Fruit fly (Drosophila melanogaster) whole organism, embryonic: ENCODE data around the gene CG5968.
A peak's percentile ranks its signal among the peaks of the same experiment; 100 is the strongest.

ENCODE experiments used
- ATbp ChIP-seq: fragments of 200-800 bp; sonication (Bioruptor generic); optimal IDR thresholded peaks from 2 replicates; lab custom pipeline; 2017; ENCODE audit warnings: missing biosample characterization, mild to moderate bottlenecking, missing genetic modification characterization, missing genetic modification reagents
- Ada2b ChIP-seq: fragments of 200-800 bp; sonication (Bioruptor generic); IDR thresholded peaks from 2 replicates; pipeline ENCODE4 v1.3.6; 2022; ENCODE audit warnings: missing biosample characterization, missing genetic modification characterization
- Atf-2 ChIP-seq: fragments of 200-800 bp; sonication (Bioruptor generic); optimal IDR thresholded peaks from 2 replicates; lab custom pipeline; 2016; ENCODE audit warnings: missing biosample characterization, missing genetic modification characterization
- B-H2 ChIP-seq: fragments of 200-800 bp; sonication (Bioruptor generic); optimal IDR thresholded peaks from 2 replicates; lab custom pipeline; 2018; ENCODE audit warnings: missing biosample characterization, mild to moderate bottlenecking, missing genetic modification characterization
- CG11085 ChIP-seq: fragments of 200-800 bp; sonication (Bioruptor generic); IDR thresholded peaks from 2 replicates; pipeline ENCODE4 v1.3.6; 2022; ENCODE audit warnings: missing biosample characterization, missing genetic modification characterization
- CG12659 ChIP-seq: fragments of 200-800 bp; sonication (Bioruptor generic); optimal IDR thresholded peaks from 3 replicates; lab custom pipeline; 2017; ENCODE audit warnings: mild to moderate bottlenecking, missing biosample characterization, missing genetic modification reagents, missing genetic modification characterization
- CG17186 ChIP-seq: fragments of 200-800 bp; sonication (Bioruptor generic); optimal IDR thresholded peaks from 3 replicates; lab custom pipeline; 2017; ENCODE audit warnings: missing biosample characterization, missing genetic modification reagents, missing genetic modification characterization
- CG30431 ChIP-seq: fragments of 200-800 bp; sonication (Bioruptor generic); optimal IDR thresholded peaks from 2 replicates; lab custom pipeline; 2017; ENCODE audit warnings: missing biosample characterization, missing genetic modification characterization
- CG4328 ChIP-seq: fragments of 200-800 bp; sonication (Bioruptor generic); optimal IDR thresholded peaks from 3 replicates; lab custom pipeline; 2017; ENCODE audit warnings: missing biosample characterization, missing genetic modification reagents, missing genetic modification characterization
- CG4707 ChIP-seq: fragments of 200-800 bp; sonication (Bioruptor generic); optimal IDR thresholded peaks from 2 replicates; lab custom pipeline; 2018; ENCODE audit warnings: missing biosample characterization, mild to moderate bottlenecking, missing genetic modification characterization, moderate library complexity
- CG5180 ChIP-seq: fragments of 200-800 bp; sonication (Bioruptor generic); optimal IDR thresholded peaks from 3 replicates; lab custom pipeline; 2017; ENCODE audit warnings: missing biosample characterization, missing genetic modification characterization, mild to moderate bottlenecking, moderate library complexity, missing genetic modification reagents
- CG7372 ChIP-seq: fragments of 200-800 bp; sonication (Bioruptor generic); IDR thresholded peaks from 2 replicates; pipeline ENCODE4 v1.3.6; 2022; ENCODE audit warnings: missing biosample characterization, missing genetic modification characterization
- CG9727 ChIP-seq: fragments of 200-800 bp; sonication (Bioruptor generic); optimal IDR thresholded peaks from 3 replicates; lab custom pipeline; 2017; ENCODE audit warnings: missing biosample characterization, mild to moderate bottlenecking, missing genetic modification characterization
- CHES-1-like ChIP-seq: fragments of 200-800 bp; sonication (Bioruptor generic); optimal IDR thresholded peaks from 2 replicates; lab custom pipeline; 2016; ENCODE audit warnings: missing biosample characterization, missing genetic modification characterization
- CrebB ChIP-seq: fragments of 200-800 bp; sonication (Bioruptor generic); optimal IDR thresholded peaks from 3 replicates; lab custom pipeline; 2018; ENCODE audit warnings: missing biosample characterization, mild to moderate bottlenecking, missing genetic modification characterization
- Dek ChIP-seq: fragments of 200-800 bp; sonication (Bioruptor generic); optimal IDR thresholded peaks from 3 replicates; lab custom pipeline; 2019; ENCODE audit warnings: missing biosample characterization, mild to moderate bottlenecking, missing genetic modification characterization, moderate library complexity
- Dll ChIP-seq: fragments of 200-800 bp; sonication (Bioruptor generic); IDR thresholded peaks from 4 replicates; pipeline ENCODE4 v1.3.6; 2022; ENCODE audit warnings: missing biosample characterization, missing genetic modification characterization; ENCODE audit not compliant: partially characterized antibody
- Dref ChIP-seq: fragments of 200-800 bp; sonication (Bioruptor generic); IDR thresholded peaks from 2 replicates; pipeline ENCODE4 v1.3.6; 2022; ENCODE audit warnings: missing biosample characterization, missing genetic modification characterization
- Fer1 ChIP-seq: fragments of 200-800 bp; sonication (Bioruptor generic); optimal IDR thresholded peaks from 2 replicates; lab custom pipeline; 2017; ENCODE audit warnings: missing biosample characterization, mild to moderate bottlenecking, missing genetic modification characterization
- Fer3 ChIP-seq: fragments of 200-800 bp; sonication (Bioruptor generic); optimal IDR thresholded peaks from 2 replicates; lab custom pipeline; 2018; ENCODE audit warnings: missing biosample characterization, mild to moderate bottlenecking, missing genetic modification characterization, moderate library complexity
- Kr ChIP-seq: fragments of 200-800 bp; sonication (Bioruptor generic); optimal IDR thresholded peaks from 2 replicates; lab custom pipeline; 2017; ENCODE audit warnings: missing biosample characterization, mild to moderate bottlenecking, missing genetic modification characterization
- Mad ChIP-seq: fragments of 200-800 bp; sonication (Bioruptor generic); optimal IDR thresholded peaks from 2 replicates; lab custom pipeline; 2016; ENCODE audit warnings: missing biosample characterization, missing genetic modification characterization
- Med ChIP-seq: fragments of 200-800 bp; sonication (Bioruptor generic); peaks from one replicate; lab custom pipeline; 2016; ENCODE audit warnings: missing biosample characterization, missing genetic modification characterization, mild to moderate bottlenecking, inconsistent platforms, moderate library complexity
- NC2β ChIP-seq: fragments of 200-800 bp; sonication (Bioruptor generic); optimal IDR thresholded peaks from 2 replicates; lab custom pipeline; 2016; ENCODE audit warnings: missing biosample characterization, missing genetic modification characterization
- NFAT ChIP-seq: fragments of 200-800 bp; sonication (Bioruptor generic); IDR thresholded peaks from 2 replicates; pipeline ENCODE4 v1.3.6; 2022; ENCODE audit warnings: missing biosample characterization, missing genetic modification characterization
- Oaz ChIP-seq: fragments of 200-800 bp; sonication (Bioruptor generic); IDR thresholded peaks from 2 replicates; pipeline ENCODE4 v1.3.6; 2022; ENCODE audit warnings: missing biosample characterization, missing genetic modification characterization
- Ravus ChIP-seq: fragments of 200-800 bp; sonication (Bioruptor generic); IDR thresholded peaks from 2 replicates; pipeline ENCODE4 v1.3.6; 2022; ENCODE audit warnings: missing biosample characterization, missing genetic modification characterization
- Sox102F ChIP-seq: fragments of 200-800 bp; sonication (Bioruptor generic); optimal IDR thresholded peaks from 2 replicates; lab custom pipeline; 2018; ENCODE audit warnings: missing biosample characterization, mild to moderate bottlenecking, missing genetic modification characterization, moderate library complexity
- Tbp ChIP-seq: fragments of >200 bp; optimal IDR thresholded peaks from 2 replicates; lab custom pipeline; 2018; ENCODE audit warnings: missing biosample characterization, missing genetic modification characterization
- Trl ChIP-seq, 3 experiments: fragments of >200 bp in 2 of 3; fragments of 200-800 bp in 1 of 3; sonication (Bioruptor generic) in 1 of 3; optimal IDR thresholded peaks; 2 replicates in 1 of 3; 3 replicates in 2 of 3; lab custom pipeline; 2016 to 2017; ENCODE audit warnings: missing biosample characterization in 1 of 3, missing genetic modification characterization in 1 of 3
- az2 ChIP-seq: fragments of 200-800 bp; sonication (Bioruptor generic); optimal IDR thresholded peaks from 3 replicates; lab custom pipeline; 2016; ENCODE audit warnings: missing biosample characterization, missing genetic modification characterization
- bsh ChIP-seq, 2 experiments: fragments of 200-800 bp; sonication (Bioruptor generic); optimal IDR thresholded peaks; 2 replicates each; lab custom pipeline; 2017 to 2018; ENCODE audit warnings: mild to moderate bottlenecking in 2 of 2, missing biosample characterization in 2 of 2, missing genetic modification characterization in 2 of 2, moderate library complexity in 1 of 2
- cas ChIP-seq: fragments of 200-800 bp; sonication (Bioruptor generic); IDR thresholded peaks from 2 replicates; pipeline ENCODE4 v1.3.6; 2022; ENCODE audit warnings: missing biosample characterization, missing genetic modification characterization
- dati ChIP-seq: fragments of 200-800 bp; sonication (Bioruptor generic); IDR thresholded peaks from 2 replicates; pipeline ENCODE4 v1.3.6; 2022; ENCODE audit warnings: missing biosample characterization, missing genetic modification characterization
- dmrt99B ChIP-seq: fragments of 200-800 bp; sonication (Bioruptor generic); optimal IDR thresholded peaks from 2 replicates; lab custom pipeline; 2018; ENCODE audit warnings: missing biosample characterization, mild to moderate bottlenecking, missing genetic modification characterization, moderate library complexity
- ems ChIP-seq: fragments of 200-800 bp; sonication (Bioruptor generic); optimal IDR thresholded peaks from 3 replicates; lab custom pipeline; 2016; ENCODE audit warnings: missing biosample characterization, missing genetic modification characterization
- grn ChIP-seq: fragments of 200-800 bp; sonication (Bioruptor generic); optimal IDR thresholded peaks from 3 replicates; lab custom pipeline; 2017; ENCODE audit warnings: missing biosample characterization, missing genetic modification characterization
- kni ChIP-seq: fragments of 200-800 bp; sonication (Bioruptor generic); optimal IDR thresholded peaks from 3 replicates; lab custom pipeline; 2017; ENCODE audit warnings: mild to moderate bottlenecking, missing biosample characterization, missing genetic modification reagents, missing genetic modification characterization
- lola ChIP-seq, 3 experiments: fragments of >200 bp in 2 of 3; fragments of 200-800 bp in 1 of 3; sonication (Bioruptor generic) in 1 of 3; optimal IDR thresholded peaks; 2 replicates each; lab custom pipeline; 2017 to 2019; ENCODE audit warnings: missing biosample characterization in 3 of 3, missing genetic modification characterization in 3 of 3, mild to moderate bottlenecking in 1 of 3, moderate library complexity in 1 of 3
- mam ChIP-seq: fragments of 200-800 bp; sonication (Bioruptor generic); optimal IDR thresholded peaks from 3 replicates; lab custom pipeline; 2016; ENCODE audit warnings: missing biosample characterization, missing genetic modification characterization
- mld ChIP-seq: fragments of 200-800 bp; sonication (Bioruptor generic); IDR thresholded peaks from 3 replicates; pipeline ENCODE4 v1.3.6; 2022; ENCODE audit warnings: missing biosample characterization, missing genetic modification characterization; ENCODE audit not compliant: partially characterized antibody
- peb ChIP-seq: fragments of 200-800 bp; sonication (Bioruptor generic); IDR thresholded peaks from 2 replicates; pipeline ENCODE4 v1.3.6; 2022; ENCODE audit warnings: missing biosample characterization, missing genetic modification characterization
- pnt ChIP-seq: fragments of 200-800 bp; sonication (Bioruptor generic); optimal IDR thresholded peaks from 3 replicates; lab custom pipeline; 2016; ENCODE audit warnings: missing biosample characterization, missing genetic modification characterization
- prd ChIP-seq, 3 experiments: fragments of >200 bp in 2 of 3; fragments of 200-800 bp in 1 of 3; sonication (Bioruptor generic) in 1 of 3; optimal IDR thresholded peaks in 2 of 3; IDR thresholded peaks in 1 of 3; 2 replicates in 2 of 3; 3 replicates in 1 of 3; pipeline versions ENCODE4 v1.3.6 to Lab custom; 2017 to 2022; ENCODE audit warnings: missing biosample characterization in 1 of 3, missing genetic modification characterization in 1 of 3
- so ChIP-seq: fragments of 200-800 bp; sonication (Bioruptor generic); IDR thresholded peaks from 3 replicates; pipeline ENCODE4 v1.3.6; 2022; ENCODE audit warnings: missing biosample characterization, missing genetic modification characterization
- tap ChIP-seq: fragments of 200-800 bp; optimal IDR thresholded peaks from 3 replicates; lab custom pipeline; 2019; ENCODE audit warnings: missing biosample characterization, mild to moderate bottlenecking, missing genetic modification characterization, moderate library complexity
- tx ChIP-seq: fragments of 200-800 bp; sonication (Bioruptor generic); optimal IDR thresholded peaks from 2 replicates; lab custom pipeline; 2016; ENCODE audit warnings: missing biosample characterization, missing genetic modification characterization
- unc-4 ChIP-seq: fragments of 200-800 bp; sonication (Bioruptor generic); IDR thresholded peaks from 2 replicates; pipeline ENCODE4 v1.3.6; 2022; ENCODE audit warnings: missing biosample characterization, missing genetic modification characterization; ENCODE audit not compliant: partially characterized antibody
- zen2 ChIP-seq: fragments of 200-800 bp; sonication (Bioruptor generic); IDR thresholded peaks from 3 replicates; pipeline ENCODE4 v1.3.6; 2022; ENCODE audit warnings: missing biosample characterization, missing genetic modification characterization; ENCODE audit not compliant: partially characterized antibody

CG5968 gene

DNA sequence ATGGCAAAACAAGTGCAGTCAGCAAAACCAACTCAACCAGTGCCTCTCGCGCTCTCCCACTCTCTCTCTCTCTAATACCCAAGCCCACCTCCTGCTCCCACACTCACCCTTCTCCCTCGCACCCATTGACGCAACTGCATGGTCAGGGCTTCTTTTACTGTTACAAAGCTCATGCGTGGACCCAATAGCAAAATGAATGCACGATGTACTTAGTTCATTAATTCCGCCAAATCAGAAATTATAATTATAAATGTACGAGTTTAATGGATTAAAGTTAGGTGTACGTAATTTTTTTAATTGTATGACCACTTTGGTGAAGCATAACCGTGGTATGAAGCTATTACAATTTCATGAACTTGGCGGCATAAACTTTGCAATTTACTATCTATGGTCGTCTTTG is 4.0 kb downstream of the CG5968 start (continued):
- no peak for TF ChIP-seq kni (GFP tag; lab: Kevin White, UChicago)
- peak; percentile 67 for TF ChIP-seq CG9727 (GFP tag; lab: Kevin White, UChicago)
- peak; percentile 47 for TF ChIP-seq tap (tag; lab: Kevin White, UChicago)
- TF ChIP-seq tx, result no peak
- no peak for TF ChIP-seq grn
- TF ChIP-seq ems (GFP tag; lab: Kevin White, UChicago), result peak; percentile 66
- peak; percentile 55 for TF ChIP-seq B-H2 (GFP tag; lab: Kevin White, UChicago)
- peak; percentile 26 for TF ChIP-seq CG4707
- TF ChIP-seq Mad (GFP tag; lab: Kevin White, UChicago), result peak; percentile 31
- no peak for TF ChIP-seq Ravus (GFP tag; lab: Robert Waterston, UW)
- TF ChIP-seq CG7372, result 0 out of 2 replicates have a peak, but pooled peaks have one; percentile 45
- peak; percentile 46 for TF ChIP-seq az2 (GFP tag; lab: Kevin White, UChicago)
- TF ChIP-seq Ada2b (GFP tag; lab: Robert Waterston, UW), result peak; percentile 36; the same call in 1 of the 2 replicates
- TF ChIP-seq Trl (optimal IDR thresholded peaks at IDR 0.05; lab: Kevin White, UChicago), result peak; percentile 67 to 68
- peak; percentile 11 for TF ChIP-seq Trl (GFP tag; optimal IDR thresholded peaks at IDR 0.05; lab: Kevin White, UChicago)
- no peak for TF ChIP-seq pnt (GFP tag; lab: Kevin White, UChicago)
- TF ChIP-seq Atf-2 (GFP tag; lab: Kevin White, UChicago), result no peak
- TF ChIP-seq peb, result no peak
- TF ChIP-seq unc-4 (GFP tag; lab: Robert Waterston, UW), result no peak
- no peak for TF ChIP-seq Kr (GFP tag; lab: Kevin White, UChicago)
- TF ChIP-seq Tbp (GFP tag; lab: Kevin White, UChicago), result no peak
- TF ChIP-seq lola (GFP tag; optimal IDR thresholded peaks at IDR 0.05; lab: Kevin White, UChicago), result peak in 1 of 3 experiments; percentile 17
- TF ChIP-seq zen2 (GFP tag; lab: Robert Waterston, UW), result no peak
- no peak for TF ChIP-seq cas (GFP tag; lab: Robert Waterston, UW)
- peak; percentile 90 for TF ChIP-seq Fer1 (GFP tag; lab: Kevin White, UChicago)
- TF ChIP-seq prd (optimal IDR thresholded peaks at IDR 0.05; lab: Kevin White, UChicago), result no peak
- peak; percentile 31; the same call in 2 of the 3 replicates for TF ChIP-seq prd (GFP tag; IDR thresholded peaks at IDR 0.05; lab: Robert Waterston, UW)
- TF ChIP-seq NC2β (GFP tag; lab: Kevin White, UChicago), result no peak
- peak; percentile 72 for TF ChIP-seq Fer3 (tag; lab: Kevin White, UChicago)
- TF ChIP-seq so, result 0 out of 3 replicates have a peak, but pooled peaks have one; percentile 30
- peak; percentile 79 for TF ChIP-seq dmrt99B (tag; lab: Kevin White, UChicago)
- TF ChIP-seq CG11085 (GFP tag; lab: Robert Waterston, UW), result no peak
- TF ChIP-seq Dll, result no peak
- 0 out of 2 replicates have a peak, but pooled peaks have one; percentile 33 for TF ChIP-seq Oaz (GFP tag; lab: Robert Waterston, UW)
- TF ChIP-seq Dref, result no peak
- TF ChIP-seq CG17186 (GFP tag; lab: Kevin White, UChicago), result no peak
- peak; percentile 16 for TF ChIP-seq CG4328 (GFP tag; lab: Kevin White, UChicago)
- no peak for TF ChIP-seq NFAT (GFP tag; lab: Robert Waterston, UW)
- peak; percentile 78 for TF ChIP-seq Sox102F
- TF ChIP-seq mam, result peak; percentile 59
- TF ChIP-seq CrebB (tag; lab: Kevin White, UChicago), result peak; percentile 55
- no peak for TF ChIP-seq mld (GFP tag; lab: Robert Waterston, UW)
- peak; percentile 67 to 82 for TF ChIP-seq bsh (GFP tag; optimal IDR thresholded peaks at IDR 0.05; lab: Kevin White, UChicago)
- TF ChIP-seq CG5180 (GFP tag; lab: Kevin White, UChicago), result peak; percentile 56
- peak; percentile 40 for TF ChIP-seq CHES-1-like (GFP tag; lab: Kevin White, UChicago)
- TF ChIP-seq Dek (tag; lab: Kevin White, UChicago), result peak; percentile 57
- peak; percentile 64 for TF ChIP-seq CG12659 (GFP tag; lab: Kevin White, UChicago)
- peak; percentile 73 for TF ChIP-seq ATbp
- TF ChIP-seq dati, result no peak
- TF ChIP-seq CG30431 (GFP tag; lab: Kevin White, UChicago), result no peak
- peak; percentile 94 for TF ChIP-seq Med (GFP tag; lab: Kevin White, UChicago)
